Fruit fly (Drosophila melanogaster): Measurements from ENCODE around the gene blot.

The blot gene

DNA sequence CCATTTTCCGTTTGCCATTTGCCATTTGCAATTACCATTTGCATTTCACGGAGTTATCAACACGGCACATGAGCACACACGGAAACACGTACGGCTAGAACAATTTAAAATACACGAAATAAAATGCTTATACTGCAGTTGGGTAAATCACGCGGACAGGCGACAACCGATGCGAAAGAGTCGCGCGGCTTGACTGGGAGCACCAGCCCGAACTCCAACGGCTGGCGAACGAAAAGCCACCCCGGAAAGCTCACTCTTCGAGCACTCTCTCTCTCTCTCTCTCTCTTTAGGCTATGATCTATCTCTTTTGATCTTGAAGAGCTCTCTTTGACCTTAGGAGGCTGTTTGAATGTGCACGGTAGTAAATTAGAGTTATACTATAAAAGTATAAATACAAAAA is at the start of gene blot:
TSS of gene blot (minus strand) at position 196 of the 400 bp plus-strand sequence.
- TF ChIP-seq CG8478 (optimal IDR thresholded peaks at IDR 0.05) (no peak), Dll (optimal IDR thresholded peaks at IDR 0.05) (peak; percentile 12), usp (GFP tag; optimal IDR thresholded peaks at IDR 0.05) (no peak), pan (optimal IDR thresholded peaks at IDR 0.05) (no peak)

DNA sequence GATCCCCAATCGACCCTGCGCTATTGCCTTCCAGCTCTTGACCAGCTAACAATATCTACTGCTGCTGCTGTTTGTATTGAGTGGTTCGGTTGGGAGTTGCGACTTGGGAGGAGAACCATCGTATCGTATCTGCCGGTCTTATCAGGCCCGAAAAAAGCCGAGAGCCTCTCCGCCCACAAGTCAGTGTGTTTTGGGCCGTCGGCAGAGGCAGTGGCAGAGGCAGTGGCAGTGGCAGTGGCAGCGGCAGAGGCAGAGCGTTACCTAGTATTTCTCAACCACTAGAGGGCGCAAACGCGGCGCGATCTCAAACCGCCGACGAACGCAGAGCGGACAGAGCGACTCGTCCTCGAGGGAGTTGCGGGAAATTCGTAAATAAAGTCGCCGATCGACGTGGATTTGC is 48.8 kb upstream of the blot start, which contains the start of gene SecCl:
TSS of gene SecCl (plus strand) at position 18 of the 400 bp plus-strand sequence.
- TF ChIP-seq EcR (GFP tag; optimal IDR thresholded peaks at IDR 0.05) (no peak), CG8478 (optimal IDR thresholded peaks at IDR 0.05) (no peak), Dll (optimal IDR thresholded peaks at IDR 0.05) (no peak), psq (optimal IDR thresholded peaks at IDR 0.05) (no peak), pan (optimal IDR thresholded peaks at IDR 0.05) (no peak), usp (GFP tag; optimal IDR thresholded peaks at IDR 0.05) (no peak)

DNA sequence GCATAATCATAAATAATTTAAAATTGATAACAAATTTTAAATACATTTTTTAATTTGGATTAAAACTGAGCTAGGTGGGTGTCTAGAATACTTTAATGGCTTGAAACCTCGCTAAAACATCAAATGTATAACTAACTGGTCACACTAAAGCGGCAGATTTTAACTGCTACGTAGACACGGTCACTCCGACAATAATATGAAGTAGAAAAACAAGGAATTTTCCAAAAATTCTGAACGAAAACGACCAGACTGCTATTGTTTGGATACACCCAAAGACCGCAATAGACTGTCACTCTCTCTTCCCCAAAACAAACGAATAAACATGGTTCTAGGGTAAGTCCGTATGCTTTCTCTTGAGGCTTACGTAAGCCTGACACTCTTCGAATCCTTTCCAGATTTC is 44.5 kb upstream of the blot start, which contains the start of gene QIL1:
TSS of gene QIL1 (plus strand) at position 142 of the 400 bp plus-strand sequence.
- TF ChIP-seq usp (GFP tag; optimal IDR thresholded peaks at IDR 0.05) (no peak), Dll (optimal IDR thresholded peaks at IDR 0.05) (no peak), EcR (GFP tag; optimal IDR thresholded peaks at IDR 0.05) (no peak), CG8478 (optimal IDR thresholded peaks at IDR 0.05) (no peak), psq (optimal IDR thresholded peaks at IDR 0.05) (no peak), pan (optimal IDR thresholded peaks at IDR 0.05) (no peak)

DNA sequence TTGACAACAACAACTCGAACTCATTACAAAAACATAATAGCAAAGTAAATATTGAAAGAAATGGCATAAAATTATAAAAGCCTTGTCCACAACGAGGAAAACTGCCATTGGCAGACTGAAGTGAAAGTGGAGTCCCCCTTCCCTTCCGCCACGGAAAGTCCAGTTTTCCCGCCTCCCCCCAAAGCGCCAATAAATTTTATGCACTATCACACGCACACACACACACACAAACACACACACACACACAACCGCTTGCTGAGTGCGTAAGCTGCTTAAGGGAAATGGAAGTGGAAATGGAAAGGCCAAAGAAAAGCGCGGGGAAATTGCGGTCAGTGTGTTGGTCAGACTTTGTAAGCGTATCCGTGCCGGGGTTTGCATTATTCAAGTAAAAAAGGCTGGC is 41.2 kb upstream of the blot start:
- TF ChIP-seq usp (GFP tag; optimal IDR thresholded peaks at IDR 0.05) (no peak), EcR (GFP tag; optimal IDR thresholded peaks at IDR 0.05) (no peak), CG8478 (optimal IDR thresholded peaks at IDR 0.05) (no peak), pan (optimal IDR thresholded peaks at IDR 0.05) (no peak), Dll (optimal IDR thresholded peaks at IDR 0.05) (no peak), psq (optimal IDR thresholded peaks at IDR 0.05) (no peak)

DNA sequence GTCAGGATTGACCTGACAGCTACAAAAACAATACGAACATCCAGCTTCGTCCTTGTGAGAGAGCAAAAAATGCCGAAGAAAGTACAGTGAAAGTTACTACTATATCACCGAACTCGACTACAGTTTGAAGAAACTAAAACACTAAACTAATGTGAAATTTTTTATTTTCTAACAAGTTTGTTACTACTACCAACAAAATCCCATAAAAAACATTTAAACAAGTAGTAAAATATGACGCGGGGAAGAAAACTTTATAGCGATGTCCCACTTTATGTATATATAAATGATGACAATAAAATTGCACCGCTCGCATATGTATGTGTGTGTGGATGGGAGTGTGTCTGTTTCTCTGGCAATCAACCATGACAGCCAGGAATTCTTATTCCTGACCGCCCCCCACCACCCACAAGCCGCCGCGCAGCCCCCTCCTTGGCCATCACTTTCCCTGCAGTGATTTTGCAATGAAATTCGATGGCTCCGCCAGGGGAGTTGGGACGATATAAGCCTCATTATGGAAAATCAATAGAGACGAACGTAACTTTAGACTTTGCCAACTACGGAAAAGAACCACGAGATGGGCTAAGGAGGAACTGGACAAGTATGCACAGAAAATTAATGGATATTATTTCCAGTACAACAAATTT is 40.2 kb upstream of the blot start:
- TF ChIP-seq psq (optimal IDR thresholded peaks at IDR 0.05) (no peak), usp (GFP tag; optimal IDR thresholded peaks at IDR 0.05) (no peak)

DNA sequence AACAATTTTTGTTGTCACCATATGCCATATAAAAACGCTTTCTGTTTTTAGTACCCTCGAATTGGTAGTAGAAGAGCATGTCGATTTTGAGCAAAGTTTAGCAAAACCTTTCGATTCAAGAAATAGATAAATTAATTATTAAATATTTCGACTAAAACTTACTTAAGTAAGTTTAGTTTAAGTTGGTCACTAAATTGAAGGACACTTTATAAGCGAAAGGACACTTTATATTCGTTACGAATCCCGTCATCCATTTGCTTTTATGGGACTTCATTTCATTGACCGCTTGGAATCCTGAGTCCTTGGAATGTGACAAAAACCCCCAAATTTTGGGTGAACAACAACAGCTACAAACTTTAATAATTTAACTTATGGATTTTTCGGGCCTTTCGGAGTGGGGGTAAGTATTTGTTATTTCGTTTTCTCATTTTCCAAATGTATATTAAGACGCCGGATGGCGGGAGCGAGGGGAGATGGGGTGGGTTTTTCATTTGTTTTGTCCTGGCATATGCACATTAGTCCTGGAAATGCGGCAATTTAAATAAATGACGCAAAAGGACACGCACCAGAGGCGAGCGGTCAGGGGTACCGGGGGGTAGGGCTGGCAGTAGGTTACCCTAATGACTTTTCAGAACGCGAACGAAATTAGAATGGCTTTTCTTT is 37.7 kb upstream of the blot start:
- TF ChIP-seq Dll (optimal IDR thresholded peaks at IDR 0.05) (no peak), EcR (GFP tag; optimal IDR thresholded peaks at IDR 0.05) (no peak), usp (GFP tag; optimal IDR thresholded peaks at IDR 0.05) (no peak), psq (optimal IDR thresholded peaks at IDR 0.05) (no peak), pan (optimal IDR thresholded peaks at IDR 0.05) (no peak), CG8478 (optimal IDR thresholded peaks at IDR 0.05) (no peak)

DNA sequence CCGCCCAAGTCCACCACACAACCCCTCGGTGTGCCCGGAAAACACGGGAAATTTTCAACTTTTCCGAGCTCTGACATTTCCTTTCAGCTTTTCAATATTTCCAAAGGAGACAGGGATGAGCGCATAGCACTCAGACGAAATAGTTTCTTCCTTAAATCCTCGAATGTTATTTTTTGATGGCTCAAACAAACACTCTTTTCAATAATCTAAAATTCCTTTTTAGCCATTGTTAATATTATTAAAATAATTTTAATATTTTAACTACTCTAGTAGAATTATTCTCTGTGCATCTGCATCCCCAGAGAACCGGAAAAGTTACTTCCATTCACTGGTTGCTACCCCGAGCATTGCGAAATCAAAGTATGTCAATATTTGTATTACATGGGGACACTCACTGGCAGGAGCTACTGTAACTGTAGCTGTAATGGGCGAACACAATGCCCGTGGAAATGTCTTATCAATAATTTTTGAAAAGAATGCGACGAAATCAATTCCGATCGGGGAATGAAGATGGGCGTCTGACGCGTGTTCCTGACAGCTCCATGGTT is 36.5 kb upstream of the blot start:
- TF ChIP-seq CG8478 (optimal IDR thresholded peaks at IDR 0.05) (no peak), pan (optimal IDR thresholded peaks at IDR 0.05) (no peak), psq (optimal IDR thresholded peaks at IDR 0.05) (no peak)

DNA sequence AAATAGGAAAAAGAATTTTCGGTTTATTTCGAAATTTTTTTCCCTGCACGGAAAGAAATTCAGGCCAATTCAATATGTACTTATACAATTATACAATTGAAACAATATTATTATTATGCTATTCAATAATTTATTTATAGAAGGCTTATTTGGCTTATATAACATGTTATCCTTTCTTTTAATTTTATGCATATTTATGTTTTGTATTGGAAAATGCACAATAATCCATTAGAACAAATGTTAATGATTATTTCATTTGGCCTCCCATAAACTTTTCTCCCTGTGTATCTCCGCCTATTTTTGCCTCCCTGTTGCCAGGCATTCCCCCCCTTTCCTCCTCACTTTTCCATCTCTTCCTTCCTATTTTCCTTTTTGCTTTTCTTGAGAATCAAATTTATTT is 26.6 kb upstream of the blot start:
- no peak for TF ChIP-seq pan (optimal IDR thresholded peaks at IDR 0.05)
- TF ChIP-seq Dll (optimal IDR thresholded peaks at IDR 0.05): no peak

DNA sequence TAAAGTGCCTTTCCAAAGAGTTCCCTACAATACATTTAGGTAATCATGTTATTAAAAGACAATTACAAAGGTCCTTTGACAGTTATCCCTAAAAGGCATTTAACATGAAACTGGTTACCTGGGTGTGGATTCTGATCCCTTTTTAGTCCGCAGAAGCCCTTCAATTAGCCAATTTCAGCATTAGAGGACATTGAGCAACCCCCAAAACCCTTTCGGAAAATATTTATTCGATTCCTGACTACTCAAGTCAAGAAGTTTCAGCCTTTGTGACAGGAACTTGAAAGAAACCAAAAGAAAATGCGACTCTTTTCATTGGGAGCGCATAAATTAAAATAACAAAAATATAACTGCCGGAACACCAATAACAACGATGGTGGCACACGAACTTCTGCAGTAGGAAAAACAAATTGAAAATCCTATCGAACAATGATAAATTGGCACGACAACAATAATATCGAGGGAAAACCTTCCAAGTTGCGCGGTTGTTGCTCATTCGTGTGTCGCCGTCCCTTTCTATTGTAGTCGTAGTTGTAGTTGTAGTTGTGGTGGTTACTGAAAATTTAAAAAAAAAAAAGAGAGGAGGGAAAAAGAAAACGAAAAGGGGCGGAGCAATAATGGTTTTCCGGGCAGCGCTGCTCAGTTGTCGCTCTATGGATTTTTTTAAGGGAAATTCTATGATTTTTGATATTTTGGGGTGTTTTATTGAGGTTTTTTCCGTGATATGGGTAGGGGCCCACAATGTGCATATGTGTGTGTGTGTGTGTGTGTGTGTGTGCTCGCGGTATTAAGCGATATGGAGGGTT is 24.5 kb upstream of the blot start:
- no peak for TF ChIP-seq CG8478 (optimal IDR thresholded peaks at IDR 0.05)
- TF ChIP-seq EcR (GFP tag; optimal IDR thresholded peaks at IDR 0.05): no peak
- TF ChIP-seq pan (optimal IDR thresholded peaks at IDR 0.05): no peak
- no peak for TF ChIP-seq Dll (optimal IDR thresholded peaks at IDR 0.05)
- no peak for TF ChIP-seq usp (GFP tag; optimal IDR thresholded peaks at IDR 0.05)
- TF ChIP-seq psq (optimal IDR thresholded peaks at IDR 0.05): no peak

DNA sequence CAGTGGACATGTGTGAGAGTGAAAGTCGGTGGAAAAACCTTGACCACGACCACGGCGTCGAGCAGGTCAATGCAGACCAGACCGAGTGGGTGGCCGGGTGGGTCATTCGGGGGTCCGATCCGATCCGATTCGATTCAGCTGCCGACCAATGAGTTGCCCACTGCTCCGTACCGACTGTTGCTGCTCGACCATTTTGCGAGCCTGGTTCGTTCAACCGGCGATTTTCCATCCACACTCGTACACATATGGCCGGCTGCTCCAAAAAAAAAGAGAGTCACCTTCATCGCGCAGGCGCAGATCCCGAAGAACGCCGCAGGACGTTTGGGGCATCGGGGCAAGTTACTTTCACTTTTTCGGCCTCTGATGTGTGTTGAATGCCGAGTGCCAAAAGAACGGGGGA is 23.3 kb upstream of the blot start:
- TF ChIP-seq Dll (optimal IDR thresholded peaks at IDR 0.05): no peak
- no peak for TF ChIP-seq pan (optimal IDR thresholded peaks at IDR 0.05)
- no peak for TF ChIP-seq usp (GFP tag; optimal IDR thresholded peaks at IDR 0.05)
- no peak for TF ChIP-seq CG8478 (optimal IDR thresholded peaks at IDR 0.05)
- no peak for TF ChIP-seq EcR (GFP tag; optimal IDR thresholded peaks at IDR 0.05)
- no peak for TF ChIP-seq psq (optimal IDR thresholded peaks at IDR 0.05)

DNA sequence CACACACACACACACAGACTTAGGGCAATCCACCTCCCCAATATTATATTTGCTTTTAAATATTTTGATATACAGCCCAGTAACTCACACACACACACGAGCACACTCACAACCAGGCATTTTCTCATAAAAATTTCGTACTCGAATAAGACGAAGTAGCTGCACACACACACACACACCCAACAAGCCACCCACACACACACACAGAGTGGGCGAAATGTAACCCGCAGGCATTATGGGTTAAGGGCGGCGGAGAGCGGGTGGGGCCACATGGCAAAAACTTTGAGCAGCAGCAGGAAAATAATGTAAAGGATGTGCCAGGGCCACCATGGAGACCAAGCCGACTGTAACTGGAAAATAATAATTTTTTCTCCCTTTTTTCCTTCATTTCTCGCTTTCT is 20.3 kb upstream of the blot start:
- TF ChIP-seq EcR (GFP tag; optimal IDR thresholded peaks at IDR 0.05): no peak
- TF ChIP-seq usp (GFP tag; optimal IDR thresholded peaks at IDR 0.05): no peak
- no peak for TF ChIP-seq CG8478 (optimal IDR thresholded peaks at IDR 0.05)
- no peak for TF ChIP-seq pan (optimal IDR thresholded peaks at IDR 0.05)
- no peak for TF ChIP-seq psq (optimal IDR thresholded peaks at IDR 0.05)
- TF ChIP-seq Dll (optimal IDR thresholded peaks at IDR 0.05): no peak

DNA sequence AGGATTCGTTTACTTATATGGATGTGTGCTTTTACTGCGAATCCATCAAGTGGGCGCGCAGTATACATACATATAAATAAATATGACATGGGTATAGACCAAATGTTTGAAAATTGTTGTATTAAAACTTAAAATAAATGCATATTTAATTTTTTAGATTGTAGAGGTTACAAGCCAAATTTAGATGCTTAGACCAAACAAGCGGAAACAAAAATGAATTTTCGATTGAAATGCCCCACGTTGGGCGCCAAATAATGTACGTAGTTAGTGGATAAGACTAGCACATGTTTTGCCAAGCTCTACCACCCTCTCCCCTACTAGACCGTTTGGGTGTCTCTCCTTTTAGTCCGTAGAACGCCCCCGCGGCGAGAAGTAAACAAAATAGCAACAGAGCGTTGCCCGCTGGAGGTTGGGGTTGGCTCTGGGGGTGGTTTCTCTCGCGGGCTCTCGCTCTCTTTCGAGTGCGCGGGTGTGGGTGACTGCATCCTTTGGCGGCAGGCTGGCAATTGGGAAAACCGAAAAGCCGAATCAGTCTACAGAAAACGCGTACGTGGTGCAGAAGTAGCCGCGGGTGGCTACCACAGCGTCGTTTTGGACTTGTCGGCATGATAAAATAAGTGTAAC is 17.7 kb upstream of the blot start, which contains the start of gene CG18265:
TSS of gene CG18265 (plus strand) at position 530 of the 624 bp plus-strand sequence.
- TF ChIP-seq usp (GFP tag; optimal IDR thresholded peaks at IDR 0.05) (no peak), pan (optimal IDR thresholded peaks at IDR 0.05) (no peak), psq (optimal IDR thresholded peaks at IDR 0.05) (no peak), EcR (GFP tag; optimal IDR thresholded peaks at IDR 0.05) (no peak), Dll (optimal IDR thresholded peaks at IDR 0.05) (no peak), CG8478 (optimal IDR thresholded peaks at IDR 0.05) (no peak)

All from whole organism.